Fruit fly (Drosophila melanogaster): ENCODE data around the gene capt.

- no peak for TF ChIP-seq CTCF (optimal IDR thresholded peaks at IDR 0.05)
- TF ChIP-seq CG8478 (optimal IDR thresholded peaks at IDR 0.05), result no peak
These were observed 35.4 kb downstream of the capt start for dm6 chr2L:1122711-1122960.

Data from S2 (cell line).